Fruit fly (Drosophila melanogaster): Measurements from ENCODE around the gene CG34273.

Gene CG34273

dm6 chr3R:14472580-14473353, 44.1 kb upstream of the CG34273 start (continued):
- TF ChIP-seq tio (GFP tag; optimal IDR thresholded peaks at IDR 0.05) (no peak), CG8089 (GFP tag; optimal IDR thresholded peaks at IDR 0.05) (no peak), BtbVII (GFP tag; optimal IDR thresholded peaks at IDR 0.05) (peak; percentile 28), Ssrp (tag; optimal IDR thresholded peaks at IDR 0.05) (no peak), Blimp-1 (GFP tag; optimal IDR thresholded peaks at IDR 0.05) (no peak), gsb (GFP tag; IDR thresholded peaks at IDR 0.05) (no peak), Vsx1 (GFP tag; optimal IDR thresholded peaks at IDR 0.05) (peak; percentile 52), twi (tag; optimal IDR thresholded peaks at IDR 0.05) (peak; percentile 28), Oli (tag; optimal IDR thresholded peaks at IDR 0.05) (no peak), HmgZ (tag; optimal IDR thresholded peaks at IDR 0.05) (no peak), CG13894 (tag; optimal IDR thresholded peaks at IDR 0.05) (peak; percentile 13), fd3F (GFP tag; optimal IDR thresholded peaks at IDR 0.05) (peak; percentile 13), GATAe (GFP tag; conservative IDR thresholded peaks at IDR 0.05) (peak; percentile 55), CG10209 (GFP tag; optimal IDR thresholded peaks at IDR 0.05) (peak; percentile 36), pros (GFP tag; optimal IDR thresholded peaks at IDR 0.05) (peak; percentile 29), Sry-δ (GFP tag; optimal IDR thresholded peaks at IDR 0.05) (no peak), CG2120 (GFP tag; optimal IDR thresholded peaks at IDR 0.05) (peak; percentile 13), CG12659 (GFP tag; optimal IDR thresholded peaks at IDR 0.05) (peak; percentile 26), Tbp (GFP tag; optimal IDR thresholded peaks at IDR 0.05) (no peak), run (tag; optimal IDR thresholded peaks at IDR 0.05) (peak; percentile 5), cwo (GFP tag; optimal IDR thresholded peaks at IDR 0.05) (peak; percentile 63), Six4 (GFP tag; optimal IDR thresholded peaks at IDR 0.05) (no peak), Ets97D (GFP tag; optimal IDR thresholded peaks at IDR 0.05) (no peak), CG3407 (GFP tag; optimal IDR thresholded peaks at IDR 0.05) (peak; percentile 24), sens (GFP tag) (peak; percentile 74), HHEX (GFP tag; optimal IDR thresholded peaks at IDR 0.05) (peak; percentile 12), CG6765 (GFP tag; optimal IDR thresholded peaks at IDR 0.05) (peak; percentile 25), gem (tag; optimal IDR thresholded peaks at IDR 0.05) (peak; percentile 18), cg (GFP tag; optimal IDR thresholded peaks at IDR 0.05) (peak; percentile 0), pum (GFP tag; optimal IDR thresholded peaks at IDR 0.05) (no peak), phol (tag; optimal IDR thresholded peaks at IDR 0.05) (no peak), vvl (GFP tag; IDR thresholded peaks at IDR 0.05) (0 out of 2 replicates have a peak, but pooled peaks have one; percentile 7), CG17612 (GFP tag; IDR thresholded peaks at IDR 0.05) (no peak), CG17186 (GFP tag; optimal IDR thresholded peaks at IDR 0.05) (no peak), nau (GFP tag; optimal IDR thresholded peaks at IDR 0.05) (peak; percentile 52), CG15479 (GFP tag; optimal IDR thresholded peaks at IDR 0.05) (no peak), CG9215 (GFP tag; IDR thresholded peaks at IDR 0.05) (no peak), CG4820 (GFP tag; optimal IDR thresholded peaks at IDR 0.05) (no peak), CG5180 (GFP tag; optimal IDR thresholded peaks at IDR 0.05) (peak; percentile 3), Xrp1 (GFP tag; IDR thresholded peaks at IDR 0.05) (peak; percentile 22; the same call in 1 of the 2 replicates), Awh (GFP tag; IDR thresholded peaks at IDR 0.05) (peak; percentile 68; the same call in 1 of the 2 replicates), bsh (GFP tag; optimal IDR thresholded peaks at IDR 0.05) (no peak), MBD-R2 (GFP tag; IDR thresholded peaks at IDR 0.05) (0 out of 2 replicates have a peak, but pooled peaks have one; percentile 2), Dfd (GFP tag; optimal IDR thresholded peaks at IDR 0.05) (no peak), Fer1 (GFP tag; optimal IDR thresholded peaks at IDR 0.05) (peak; percentile 39), sob (GFP tag; IDR thresholded peaks at IDR 0.05) (peak; percentile 20; the same call in 1 of the 2 replicates), lilli (GFP tag; optimal IDR thresholded peaks at IDR 0.05) (no peak), ken (GFP tag; IDR thresholded peaks at IDR 0.05) (no peak)
